Fruit fly (Drosophila melanogaster) whole organism, embryonic: ENCODE data around the gene Ptp69D.
A peak's percentile ranks its signal among the peaks of the same experiment; 100 is the strongest.

Experiments used
- Adf1 ChIP-seq: fragments of 200-800 bp; sonication (Bioruptor generic); IDR thresholded peaks from 2 replicates; pipeline ENCODE4 v1.3.6; 2022; ENCODE audit warnings: missing biosample characterization, missing genetic modification characterization
- CG1024 ChIP-seq: fragments of 200-800 bp; sonication (Bioruptor generic); IDR thresholded peaks from 2 replicates; pipeline ENCODE4 v1.3.6; 2022; ENCODE audit warnings: missing biosample characterization, missing genetic modification characterization
- CG10366 ChIP-seq: fragments of 200-800 bp; sonication (Bioruptor generic); IDR thresholded peaks from 2 replicates; pipeline ENCODE4 v1.3.6; 2022; ENCODE audit warnings: missing biosample characterization, missing genetic modification characterization
- CG10543 ChIP-seq: fragments of 200-800 bp; sonication (Bioruptor generic); optimal IDR thresholded peaks from 3 replicates; lab custom pipeline; 2017; ENCODE audit warnings: missing biosample characterization, mild to moderate bottlenecking, missing genetic modification characterization, moderate library complexity
- CG10979 ChIP-seq: fragments of 200-800 bp; sonication (Bioruptor generic); optimal IDR thresholded peaks from 2 replicates; lab custom pipeline; 2018; ENCODE audit warnings: missing biosample characterization, mild to moderate bottlenecking, missing genetic modification characterization, moderate library complexity
- CG11456 ChIP-seq: fragments of 200-800 bp; sonication (Bioruptor generic); IDR thresholded peaks from 3 replicates; pipeline ENCODE4 v1.3.6; 2022; ENCODE audit warnings: missing biosample characterization, missing genetic modification characterization
- CG11504 ChIP-seq: fragments of 200-800 bp; sonication (Bioruptor generic); optimal IDR thresholded peaks from 3 replicates; lab custom pipeline; 2019; ENCODE audit warnings: missing biosample characterization, mild to moderate bottlenecking, missing genetic modification characterization, moderate library complexity
- CG11695 ChIP-seq: fragments of 200-800 bp; sonication (Bioruptor generic); IDR thresholded peaks from 3 replicates; pipeline ENCODE4 v1.3.6; 2022; ENCODE audit warnings: missing biosample characterization, missing genetic modification characterization
- CG12391 ChIP-seq: fragments of 200-800 bp; sonication (Bioruptor generic); optimal IDR thresholded peaks from 3 replicates; lab custom pipeline; 2018; ENCODE audit warnings: missing biosample characterization, mild to moderate bottlenecking, missing genetic modification characterization, moderate library complexity
- CG13424 ChIP-seq: fragments of 200-800 bp; sonication (Bioruptor generic); optimal IDR thresholded peaks from 2 replicates; lab custom pipeline; 2019; ENCODE audit warnings: missing biosample characterization, mild to moderate bottlenecking, missing genetic modification characterization, moderate library complexity
- CG14050 ChIP-seq: fragments of 200-800 bp; sonication (Bioruptor generic); IDR thresholded peaks from 3 replicates; pipeline ENCODE4 v1.3.6; 2022; ENCODE audit warnings: missing biosample characterization, missing genetic modification characterization
- CG14441 ChIP-seq: fragments of 200-800 bp; sonication (Bioruptor generic); IDR thresholded peaks from 2 replicates; pipeline ENCODE4 v1.3.6; 2022; ENCODE audit warnings: missing biosample characterization, missing genetic modification characterization
- CG15269 ChIP-seq: fragments of 200-800 bp; sonication (Bioruptor generic); optimal IDR thresholded peaks from 2 replicates; lab custom pipeline; 2018; ENCODE audit warnings: missing biosample characterization, mild to moderate bottlenecking, missing genetic modification characterization, moderate library complexity
- CG1832 ChIP-seq: fragments of 200-800 bp; sonication (Bioruptor generic); optimal IDR thresholded peaks from 2 replicates; lab custom pipeline; 2017; ENCODE audit warnings: missing biosample characterization, mild to moderate bottlenecking, missing genetic modification characterization, inconsistent platforms
- CG2875 ChIP-seq: fragments of 200-800 bp; sonication (Bioruptor generic); optimal IDR thresholded peaks from 2 replicates; lab custom pipeline; 2017; ENCODE audit warnings: missing biosample characterization, mild to moderate bottlenecking, missing genetic modification characterization, missing genetic modification reagents
- CG3281 ChIP-seq: fragments of 200-800 bp; sonication (Bioruptor generic); optimal IDR thresholded peaks from 3 replicates; lab custom pipeline; 2017; ENCODE audit warnings: missing biosample characterization, mild to moderate bottlenecking, missing genetic modification characterization
- CG3995 ChIP-seq: fragments of 200-800 bp; sonication (Bioruptor generic); optimal IDR thresholded peaks from 3 replicates; lab custom pipeline; 2016; ENCODE audit warnings: missing biosample characterization, missing genetic modification characterization
- CG4360 ChIP-seq: fragments of 200-800 bp; sonication (Bioruptor generic); IDR thresholded peaks from 2 replicates; pipeline ENCODE4 v1.3.6; 2022; ENCODE audit warnings: missing biosample characterization, missing genetic modification characterization
- CG4820 ChIP-seq: fragments of 200-800 bp; sonication (Bioruptor generic); optimal IDR thresholded peaks from 3 replicates; lab custom pipeline; 2016; ENCODE audit warnings: missing biosample characterization, missing genetic modification characterization
- CG6175 ChIP-seq: fragments of 200-800 bp; sonication (Bioruptor generic); IDR thresholded peaks from 3 replicates; pipeline ENCODE4 v1.3.6; 2022; ENCODE audit warnings: missing biosample characterization, missing genetic modification characterization
- CG7556 ChIP-seq: fragments of 200-800 bp; sonication (Bioruptor generic); optimal IDR thresholded peaks from 2 replicates; lab custom pipeline; 2017; ENCODE audit warnings: missing biosample characterization, mild to moderate bottlenecking, missing genetic modification characterization
- CG8478 ChIP-seq: fragments of >200 bp; optimal IDR thresholded peaks from 2 replicates; lab custom pipeline; 2018
- CG9797 ChIP-seq: fragments of 200-800 bp; sonication (Bioruptor generic); optimal IDR thresholded peaks from 3 replicates; lab custom pipeline; 2018; ENCODE audit warnings: missing biosample characterization, mild to moderate bottlenecking, missing genetic modification characterization
- HLH54F ChIP-seq: fragments of 200-800 bp; sonication (Bioruptor generic); optimal IDR thresholded peaks from 3 replicates; lab custom pipeline; 2016; ENCODE audit warnings: missing biosample characterization, missing genetic modification characterization
- Jarid2 ChIP-seq: fragments of 200-800 bp; sonication (Bioruptor generic); optimal IDR thresholded peaks from 3 replicates; lab custom pipeline; 2017; ENCODE audit warnings: mild to moderate bottlenecking, missing biosample characterization, missing genetic modification reagents, missing genetic modification characterization
- Neu2 ChIP-seq: fragments of 200-800 bp; sonication (Bioruptor generic); optimal IDR thresholded peaks from 3 replicates; lab custom pipeline; 2016; ENCODE audit warnings: missing biosample characterization, missing genetic modification characterization, borderline replicate concordance
- Nf-YA ChIP-seq: fragments of 200-800 bp; sonication (Bioruptor generic); IDR thresholded peaks from 2 replicates; pipeline ENCODE4 v1.3.6; 2022; ENCODE audit warnings: missing biosample characterization, missing genetic modification characterization
- Nf-YB ChIP-seq: fragments of 200-800 bp; sonication (Bioruptor generic); optimal IDR thresholded peaks from 3 replicates; lab custom pipeline; 2019; ENCODE audit warnings: missing biosample characterization, mild to moderate bottlenecking, missing genetic modification characterization, moderate library complexity
- Nf-YC ChIP-seq: fragments of 200-800 bp; optimal IDR thresholded peaks from 3 replicates; lab custom pipeline; 2019; ENCODE audit warnings: missing biosample characterization, mild to moderate bottlenecking, missing genetic modification characterization, moderate library complexity
- Trl ChIP-seq, 3 experiments: fragments of >200 bp in 2 of 3; fragments of 200-800 bp in 1 of 3; sonication (Bioruptor generic) in 1 of 3; optimal IDR thresholded peaks; 2 replicates in 1 of 3; 3 replicates in 2 of 3; lab custom pipeline; 2016 to 2017; ENCODE audit warnings: missing biosample characterization in 1 of 3, missing genetic modification characterization in 1 of 3
- abd-A ChIP-seq: fragments of 200-800 bp; sonication (Bioruptor generic); optimal IDR thresholded peaks from 3 replicates; lab custom pipeline; 2019; ENCODE audit warnings: missing biosample characterization, mild to moderate bottlenecking, missing genetic modification characterization, moderate library complexity
- cad ChIP-seq: fragments of >200 bp; optimal IDR thresholded peaks from 2 replicates; lab custom pipeline; 2017; ENCODE audit warnings: missing biosample characterization, missing genetic modification characterization
- caup ChIP-seq: fragments of 200-800 bp; sonication (Bioruptor generic); optimal IDR thresholded peaks from 3 replicates; lab custom pipeline; 2017; ENCODE audit warnings: missing biosample characterization, mild to moderate bottlenecking, missing genetic modification characterization, moderate library complexity; ENCODE audit not compliant: severe bottlenecking
- cg ChIP-seq: fragments of 200-800 bp; sonication (Bioruptor generic); optimal IDR thresholded peaks from 3 replicates; lab custom pipeline; 2019; ENCODE audit warnings: missing biosample characterization, mild to moderate bottlenecking, missing genetic modification characterization, moderate library complexity
- chm ChIP-seq: fragments of 200-800 bp; sonication (Bioruptor generic); IDR thresholded peaks from 2 replicates; pipeline ENCODE4 v1.3.6; 2022; ENCODE audit warnings: missing biosample characterization, missing genetic modification characterization
- crol ChIP-seq: fragments of 200-800 bp; sonication (Bioruptor generic); IDR thresholded peaks from 2 replicates; pipeline ENCODE4 v1.3.6; 2022; ENCODE audit warnings: missing biosample characterization, missing genetic modification characterization
- crp ChIP-seq, 2 experiments: fragments of 200-800 bp; sonication (Bioruptor generic); optimal IDR thresholded peaks; 2 replicates in 1 of 2; 3 replicates in 1 of 2; lab custom pipeline; 2017; ENCODE audit warnings: missing biosample characterization in 2 of 2, missing genetic modification characterization in 2 of 2, mild to moderate bottlenecking in 1 of 2, moderate library complexity in 1 of 2
- lab ChIP-seq: fragments of 200-800 bp; sonication (Bioruptor generic); optimal IDR thresholded peaks from 3 replicates; lab custom pipeline; 2017; ENCODE audit warnings: missing biosample characterization, missing genetic modification characterization, mild to moderate bottlenecking, moderate library complexity, missing genetic modification reagents
- luna ChIP-seq: fragments of 200-800 bp; sonication (Bioruptor generic); optimal IDR thresholded peaks from 2 replicates; lab custom pipeline; 2016; ENCODE audit warnings: missing biosample characterization, missing genetic modification characterization
- mirr ChIP-seq: fragments of 200-800 bp; sonication (Bioruptor generic); optimal IDR thresholded peaks from 3 replicates; lab custom pipeline; 2018; ENCODE audit warnings: missing biosample characterization, mild to moderate bottlenecking, missing genetic modification characterization
- onecut ChIP-seq: fragments of 200-800 bp; sonication (Bioruptor generic); IDR thresholded peaks from 2 replicates; pipeline ENCODE4 v1.3.6; 2022; ENCODE audit warnings: missing biosample characterization, missing genetic modification characterization
- otp ChIP-seq: fragments of 200-800 bp; sonication (Bioruptor generic); IDR thresholded peaks from 3 replicates; pipeline ENCODE4, ENCODE4 v1.3.6; 2022; ENCODE audit warnings: missing biosample characterization, missing genetic modification characterization
- rib ChIP-seq: fragments of 200-800 bp; sonication (Bioruptor generic); IDR thresholded peaks from 2 replicates; pipeline ENCODE4 v1.3.6; 2022; ENCODE audit warnings: missing biosample characterization, missing genetic modification characterization
- sna ChIP-seq: fragments of 200-800 bp; sonication (Bioruptor generic); IDR thresholded peaks from 2 replicates; pipeline ENCODE4 v1.3.6; 2022; ENCODE audit warnings: missing biosample characterization, missing genetic modification characterization; ENCODE audit not compliant: partially characterized antibody
- ttk ChIP-seq: fragments of 200-800 bp; sonication (Bioruptor generic); IDR thresholded peaks from 2 replicates; pipeline ENCODE4 v2.1.2; 2022; ENCODE audit warnings: missing biosample characterization, missing genetic modification characterization
- twi ChIP-seq: fragments of 200-800 bp; optimal IDR thresholded peaks from 2 replicates; lab custom pipeline; 2019; ENCODE audit warnings: missing biosample characterization, mild to moderate bottlenecking, missing genetic modification characterization, moderate library complexity
- vvl ChIP-seq: fragments of 200-800 bp; sonication (Bioruptor generic); IDR thresholded peaks from 2 replicates; pipeline ENCODE4 v1.3.6; 2022; ENCODE audit warnings: missing biosample characterization, missing genetic modification characterization

Ptp69D gene

DNA sequence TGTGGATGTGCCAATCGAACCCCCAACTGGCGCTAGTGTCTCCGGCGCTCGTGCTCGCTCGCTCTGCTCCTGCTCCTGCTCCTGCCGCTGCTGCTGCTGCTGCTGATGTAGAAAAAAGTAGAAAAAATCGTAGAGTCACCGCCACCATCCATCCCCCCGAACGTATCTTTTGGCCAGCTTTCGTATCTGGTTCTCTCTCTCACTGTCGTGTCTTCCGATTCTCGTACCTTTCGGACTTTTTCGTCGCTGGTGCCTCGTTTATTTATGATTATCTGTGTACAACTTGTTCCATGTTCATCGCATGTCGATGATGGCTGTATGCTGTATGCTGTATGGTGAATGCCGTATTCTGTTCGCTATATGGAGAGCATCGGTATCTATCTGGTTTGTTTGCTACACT lies 46.0 kb upstream of the Ptp69D start (continued):
- TF ChIP-seq CG13424 (tag; lab: Kevin White, UChicago) (no peak), CG11456 (GFP tag; lab: Robert Waterston, UW) (no peak), HLH54F (GFP tag; lab: Kevin White, UChicago) (no peak), CG12391 (no peak), mirr (GFP tag; lab: Kevin White, UChicago) (peak; percentile 85), lab (GFP tag; lab: Kevin White, UChicago) (no peak), CG11695 (GFP tag; lab: Robert Waterston, UW) (no peak), rib (GFP tag; lab: Robert Waterston, UW) (no peak), CG3995 (no peak), Neu2 (GFP tag; lab: Kevin White, UChicago) (no peak), CG4820 (GFP tag; lab: Kevin White, UChicago) (no peak), otp (GFP tag; lab: Robert Waterston, UW) (no peak)
- TF ChIP-seq, all 482 proteins: peak for 7

DNA sequence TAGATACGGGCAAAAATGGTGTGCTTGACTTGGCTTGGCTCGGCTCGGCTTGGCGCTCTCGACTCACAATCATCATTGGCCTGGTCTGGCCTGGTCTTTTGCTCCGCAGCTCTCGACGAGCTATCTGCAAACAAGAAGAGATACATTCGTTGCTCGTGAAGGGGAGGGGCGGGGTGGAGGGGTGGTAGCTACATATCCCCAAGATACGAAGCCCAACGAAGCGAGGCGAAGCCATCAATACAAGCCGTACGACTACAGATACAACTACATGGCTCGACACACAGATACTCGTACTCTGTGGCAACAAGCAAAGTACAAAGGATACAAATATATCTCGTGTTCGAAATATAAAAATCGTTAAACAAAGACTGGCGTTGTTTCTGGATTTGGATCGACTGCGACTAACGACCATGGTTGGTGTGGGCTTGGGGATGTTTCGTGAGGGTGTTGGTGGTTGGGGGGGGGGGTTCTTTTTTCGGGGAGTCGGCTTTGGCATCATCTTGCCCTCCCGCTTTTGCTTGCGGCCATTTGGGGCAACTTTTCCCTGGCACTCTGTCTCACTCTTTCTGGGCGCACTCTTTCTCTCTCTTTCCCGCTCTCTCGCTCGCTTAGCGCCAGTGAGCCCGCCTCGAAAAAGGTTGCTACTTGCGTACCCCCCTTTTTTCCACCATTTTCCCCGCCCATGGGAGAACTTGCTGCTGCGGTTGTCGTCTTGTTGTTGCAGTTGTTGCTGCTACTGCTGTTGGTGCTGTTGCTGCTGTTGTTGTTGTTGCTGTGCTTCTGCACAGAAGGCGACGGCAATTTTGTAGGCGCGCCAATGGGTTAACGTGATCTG lies 44.2 kb upstream of the Ptp69D start:
- TF ChIP-seq CG14441 (GFP tag; lab: Robert Waterston, UW): 0 out of 2 replicates have a peak, but pooled peaks have one; percentile 12
- TF ChIP-seq CG3281 (GFP tag; lab: Kevin White, UChicago): no peak
- TF ChIP-seq CG11504 (tag; lab: Kevin White, UChicago): peak; percentile 42
- TF ChIP-seq vvl: peak; percentile 42; the same call in 1 of the 2 replicates
- TF ChIP-seq CG6175 (GFP tag; lab: Robert Waterston, UW): no peak
- TF ChIP-seq CG1832 (GFP tag; lab: Kevin White, UChicago): peak; percentile 83
- no peak for TF ChIP-seq CG14050 (GFP tag; lab: Robert Waterston, UW)
- peak; percentile 96 for TF ChIP-seq Nf-YC (tag; lab: Kevin White, UChicago)
- TF ChIP-seq onecut (GFP tag; lab: Robert Waterston, UW): no peak
- peak; percentile 69 for TF ChIP-seq abd-A (tag; lab: Kevin White, UChicago)
- no peak for TF ChIP-seq luna (GFP tag; lab: Kevin White, UChicago)
- TF ChIP-seq CG15269 (tag; lab: Kevin White, UChicago): no peak
- peak; percentile 45 for TF ChIP-seq Jarid2 (GFP tag; lab: Kevin White, UChicago)
- peak; percentile 95 for TF ChIP-seq crol (GFP tag; lab: Robert Waterston, UW)
- TF ChIP-seq Nf-YA (GFP tag; lab: Robert Waterston, UW): 0 out of 2 replicates have a peak, but pooled peaks have one; percentile 31
- TF ChIP-seq mirr (GFP tag; lab: Kevin White, UChicago): peak; percentile 99
- no peak for TF ChIP-seq twi (tag; lab: Kevin White, UChicago)
- TF ChIP-seq CG2875 (GFP tag; lab: Kevin White, UChicago): no peak
- peak; percentile 14 to 25 for TF ChIP-seq Trl (optimal IDR thresholded peaks at IDR 0.05; lab: Kevin White, UChicago)
- TF ChIP-seq Trl (GFP tag; optimal IDR thresholded peaks at IDR 0.05; lab: Kevin White, UChicago): no peak
- no peak for TF ChIP-seq cad (GFP tag; lab: Kevin White, UChicago)
- peak; percentile 56 for TF ChIP-seq CG8478
- no peak for TF ChIP-seq CG1024 (GFP tag; lab: Robert Waterston, UW)
- TF ChIP-seq Adf1: peak; percentile 75
- TF ChIP-seq CG7556: no peak
- no peak for TF ChIP-seq CG10366 (GFP tag; lab: Robert Waterston, UW)
- TF ChIP-seq crp (GFP tag; optimal IDR thresholded peaks at IDR 0.05; lab: Kevin White, UChicago): no peak
- no peak for TF ChIP-seq CG9797 (GFP tag; lab: Kevin White, UChicago)
- TF ChIP-seq CG10979: no peak
- peak; percentile 10 for TF ChIP-seq caup (GFP tag; lab: Kevin White, UChicago)
- TF ChIP-seq CG10543 (GFP tag; lab: Kevin White, UChicago): peak; percentile 30
- TF ChIP-seq ttk (GFP tag; lab: Robert Waterston, UW): peak; percentile 37; the same call in 1 of the 2 replicates
- TF ChIP-seq chm (GFP tag; lab: Robert Waterston, UW): peak; percentile 55; the same call in 1 of the 2 replicates
- peak; percentile 40; the same call in 1 of the 2 replicates for TF ChIP-seq sna
- TF ChIP-seq cg (GFP tag; lab: Kevin White, UChicago): peak; percentile 35
- TF ChIP-seq Nf-YB (GFP tag; lab: Kevin White, UChicago): peak; percentile 93
- peak; percentile 90 for TF ChIP-seq CG4360 (GFP tag; lab: Robert Waterston, UW)
